Worm (Caenorhabditis elegans): ENCODE data around the gene F10C1.8.

DNA sequence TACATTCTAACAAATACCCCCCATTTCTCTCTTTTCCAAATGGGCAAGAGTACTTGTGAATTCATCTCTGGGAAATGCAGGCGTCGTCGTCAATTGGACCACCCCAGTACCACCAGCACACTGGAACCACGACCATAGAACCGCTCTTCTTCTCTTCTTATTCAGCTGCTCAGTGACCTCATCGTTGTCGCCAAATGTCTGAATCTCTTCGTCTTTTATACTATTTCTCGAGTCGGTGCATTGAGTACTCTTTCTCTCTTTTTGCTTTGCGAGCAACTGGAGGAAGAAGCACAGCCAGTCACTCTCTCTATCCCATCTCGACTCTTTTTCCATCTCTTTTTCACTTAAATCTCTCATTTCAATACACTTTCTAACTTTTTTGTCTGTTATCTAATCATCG, 25.6 kb downstream of the F10C1.8 start:
- peak; percentile 75 for TF ChIP-seq him-1 (tag; optimal IDR thresholded peaks at IDR 0.05)
- no peak for TF ChIP-seq dao-5 (tag; optimal IDR thresholded peaks at IDR 0.05)

Data from whole organism, L4/young adult.